Fruit fly (Drosophila melanogaster): ENCODE results near the gene Naprt.

Gene Naprt

DNA sequence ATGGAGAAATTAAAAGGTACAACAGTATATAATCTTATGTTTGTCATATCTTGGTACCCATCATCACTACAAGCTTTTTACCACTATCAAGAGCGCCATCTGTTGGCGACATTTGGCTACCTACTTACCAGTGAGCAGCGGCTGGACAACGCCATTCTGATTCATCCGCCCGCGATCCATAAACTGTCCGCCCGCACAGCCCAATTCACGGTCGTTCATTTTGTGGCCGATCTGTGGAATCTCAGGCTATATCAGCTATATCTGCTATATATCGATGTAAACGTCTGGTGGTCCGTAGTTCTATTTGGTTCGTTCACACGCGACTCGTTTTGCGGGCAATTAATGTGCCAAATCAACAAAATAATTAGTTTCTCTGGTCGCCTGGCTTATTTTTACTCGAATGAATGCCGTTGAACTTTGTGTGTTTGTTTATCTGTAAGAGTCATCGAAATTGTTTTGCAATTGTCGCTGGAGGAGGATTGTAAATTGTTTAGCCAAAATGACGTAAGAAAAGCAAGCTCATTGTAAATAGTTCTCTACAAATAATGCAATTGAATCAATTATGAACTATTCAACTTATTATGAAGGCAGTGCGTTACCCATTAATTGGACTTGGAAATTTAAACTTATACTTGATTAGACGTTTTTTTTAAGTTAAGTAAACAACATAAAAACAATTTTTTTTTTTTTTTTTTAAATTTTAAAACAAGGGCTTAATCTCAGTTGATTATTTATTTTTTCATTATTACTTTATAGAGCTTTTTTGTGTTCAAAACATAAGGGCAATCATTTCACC, 1.3 kb downstream of the Naprt start:
- TF ChIP-seq usp (GFP tag; optimal IDR thresholded peaks at IDR 0.05) (no peak), N (GFP tag; optimal IDR thresholded peaks at IDR 0.05) (no peak), OdsH (GFP tag; optimal IDR thresholded peaks at IDR 0.05) (no peak), Vsx2 (GFP tag; optimal IDR thresholded peaks at IDR 0.05; ENCODE audit: partially characterized antibody) (no peak), fru (GFP tag; optimal IDR thresholded peaks at IDR 0.05) (no peak), tai (GFP tag; optimal IDR thresholded peaks at IDR 0.05) (no peak), ey (GFP tag; optimal IDR thresholded peaks at IDR 0.05) (no peak), HLH106 (tag; optimal IDR thresholded peaks at IDR 0.05) (no peak), dsf (GFP tag; optimal IDR thresholded peaks at IDR 0.05; ENCODE audit: borderline replicate concordance) (no peak), dmrt93B (GFP tag; optimal IDR thresholded peaks at IDR 0.05) (no peak), h (GFP tag; optimal IDR thresholded peaks at IDR 0.05) (no peak), psq (GFP tag; optimal IDR thresholded peaks at IDR 0.05) (no peak), CG9705 (GFP tag; optimal IDR thresholded peaks at IDR 0.05) (no peak), Mio (GFP tag; optimal IDR thresholded peaks at IDR 0.05) (no peak), Dfd (GFP tag; optimal IDR thresholded peaks at IDR 0.05) (no peak), Myc (optimal IDR thresholded peaks at IDR 0.05) (no peak), br (GFP tag; optimal IDR thresholded peaks at IDR 0.05) (no peak), lola (GFP tag; optimal IDR thresholded peaks at IDR 0.05) (no peak)

DNA sequence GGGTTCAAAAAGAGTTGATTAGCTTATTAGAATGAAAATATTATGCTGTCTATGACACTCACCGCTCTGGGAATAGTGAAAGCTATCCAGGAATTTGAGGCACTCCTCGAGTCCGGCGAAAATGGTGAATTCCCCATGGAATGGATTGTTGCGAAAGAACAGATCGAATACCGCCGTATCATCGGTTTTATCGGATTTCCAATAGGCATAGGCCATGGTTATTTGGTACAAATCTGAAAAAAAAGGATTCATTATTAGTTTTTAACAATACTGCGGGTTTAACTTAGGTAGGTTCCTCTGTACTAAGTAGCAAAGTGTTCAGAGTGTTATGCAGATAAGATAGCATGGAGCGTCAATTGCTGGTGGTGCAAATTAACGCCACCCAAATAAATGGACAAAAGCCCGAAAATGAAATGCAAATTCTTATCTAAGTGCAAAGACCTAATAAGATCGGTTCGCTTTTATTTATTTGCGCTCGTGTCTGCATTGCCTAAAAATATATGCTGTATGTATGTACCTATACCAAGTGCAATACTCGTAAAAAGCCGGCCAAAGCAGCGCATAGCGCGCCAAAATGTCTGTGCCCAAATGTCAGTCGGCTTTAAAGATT, 2.1 kb downstream of the Naprt start:
- peak; percentile 59 for TF ChIP-seq h (GFP tag; optimal IDR thresholded peaks at IDR 0.05)
- TF ChIP-seq foxo (GFP tag; optimal IDR thresholded peaks at IDR 0.05), result peak in 1 of 2 experiments; percentile 56
- peak; percentile 23 for TF ChIP-seq sage (GFP tag; optimal IDR thresholded peaks at IDR 0.05)
- no peak for TF ChIP-seq tai (GFP tag; optimal IDR thresholded peaks at IDR 0.05)
- TF ChIP-seq psq (GFP tag; optimal IDR thresholded peaks at IDR 0.05), result peak; percentile 8
- TF ChIP-seq fru (GFP tag; optimal IDR thresholded peaks at IDR 0.05), result no peak
- TF ChIP-seq rgr (GFP tag; optimal IDR thresholded peaks at IDR 0.05), result peak; percentile 52
- no peak for TF ChIP-seq usp (GFP tag; optimal IDR thresholded peaks at IDR 0.05)
- no peak for TF ChIP-seq jim (GFP tag; optimal IDR thresholded peaks at IDR 0.05)
- peak; percentile 22 for TF ChIP-seq woc (GFP tag; optimal IDR thresholded peaks at IDR 0.05)
- TF ChIP-seq ey (GFP tag; optimal IDR thresholded peaks at IDR 0.05), result peak; percentile 30
- TF ChIP-seq OdsH (GFP tag; optimal IDR thresholded peaks at IDR 0.05), result peak; percentile 25
- TF ChIP-seq br (GFP tag; optimal IDR thresholded peaks at IDR 0.05), result peak; percentile 43
- TF ChIP-seq Rel (GFP tag; optimal IDR thresholded peaks at IDR 0.05), result no peak
- TF ChIP-seq Rel (tag; optimal IDR thresholded peaks at IDR 0.05), result peak; percentile 70

DNA sequence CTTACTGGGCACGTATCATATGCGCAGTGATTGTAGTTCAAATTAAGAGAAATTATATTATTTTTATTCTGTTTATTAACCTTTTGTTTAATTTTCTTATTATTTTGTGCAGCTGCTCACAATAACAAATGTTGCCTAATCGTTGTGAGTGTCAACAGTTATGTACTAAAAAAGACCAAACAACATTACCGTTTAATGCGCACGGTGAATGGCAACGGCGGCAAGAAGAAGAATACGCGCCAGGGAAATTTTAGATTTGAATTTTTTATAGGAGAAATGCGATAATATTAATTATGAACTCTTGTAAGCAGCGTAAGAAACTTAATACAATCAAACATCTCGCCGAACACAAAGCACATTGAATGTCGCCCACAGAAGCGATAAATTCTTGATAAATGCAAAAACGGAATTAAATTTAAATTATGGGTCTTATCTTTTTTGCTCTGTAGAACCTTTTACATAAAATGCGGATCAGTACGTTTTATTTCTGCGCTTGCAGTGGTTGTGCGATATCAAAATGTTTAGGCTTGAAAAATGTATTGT, 10.2 kb downstream of the Naprt start, which contains the start of the genes Tbcc and lectin-24Db:
Gene Tbcc, minus strand, starts transcription at position 163 of the 543 bp plus-strand sequence.
Gene lectin-24Db, plus strand, starts transcription at position 493 of the 543 bp plus-strand sequence.
- peak; percentile 71 for TF ChIP-seq tai (GFP tag; optimal IDR thresholded peaks at IDR 0.05)
- TF ChIP-seq Mio (GFP tag; optimal IDR thresholded peaks at IDR 0.05), result no peak
- no peak for TF ChIP-seq CG32264 (GFP tag; optimal IDR thresholded peaks at IDR 0.05)
- TF ChIP-seq Myc (optimal IDR thresholded peaks at IDR 0.05), result peak; percentile 64
- no peak for TF ChIP-seq GATAd (GFP tag; optimal IDR thresholded peaks at IDR 0.05)
- no peak for TF ChIP-seq Hr78 (GFP tag; optimal IDR thresholded peaks at IDR 0.05)
- TF ChIP-seq br (GFP tag; optimal IDR thresholded peaks at IDR 0.05), result no peak
- peak; percentile 5 for TF ChIP-seq dsf (GFP tag; optimal IDR thresholded peaks at IDR 0.05; ENCODE audit: borderline replicate concordance)
- TF ChIP-seq psq (GFP tag; optimal IDR thresholded peaks at IDR 0.05), result no peak
- TF ChIP-seq Dfd (GFP tag; optimal IDR thresholded peaks at IDR 0.05), result no peak

DNA sequence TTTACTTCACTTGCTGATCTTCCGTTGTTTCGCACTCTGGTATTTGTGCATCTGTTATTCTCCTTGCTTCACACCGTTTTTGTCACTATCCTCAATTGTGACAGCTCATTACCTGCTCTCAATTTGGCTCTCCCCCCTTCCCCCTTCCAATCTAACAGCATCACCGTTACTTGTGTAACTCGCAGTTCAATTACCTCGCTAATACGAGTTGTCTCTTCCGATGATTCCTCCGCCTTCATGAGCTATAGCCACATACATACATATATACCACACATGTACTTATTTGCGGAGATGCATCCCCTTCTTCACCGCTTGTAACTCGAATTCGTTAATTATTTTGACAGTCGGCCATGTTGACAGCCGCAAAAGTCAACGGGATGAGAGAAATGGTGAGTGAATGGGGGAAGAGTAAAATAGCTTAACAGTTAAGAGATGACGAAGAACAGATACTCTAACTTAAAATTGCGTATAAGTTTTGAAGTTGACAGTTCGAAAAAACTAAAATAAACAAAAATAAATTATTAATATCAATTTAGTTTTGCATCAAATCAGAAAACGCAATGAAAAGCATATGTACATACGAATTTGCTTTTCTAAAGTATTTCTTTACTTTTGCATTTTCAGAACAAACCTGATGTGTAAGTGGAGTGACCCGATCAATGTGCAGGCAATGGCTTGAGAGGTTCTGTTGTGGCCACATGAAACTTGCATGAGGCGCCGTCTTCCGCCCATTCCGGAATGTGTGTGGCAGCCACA, 12.4 kb downstream of the Naprt start:
- no peak for TF ChIP-seq N (GFP tag; optimal IDR thresholded peaks at IDR 0.05)
- no peak for TF ChIP-seq ey (GFP tag; optimal IDR thresholded peaks at IDR 0.05)
- TF ChIP-seq rgr (GFP tag; optimal IDR thresholded peaks at IDR 0.05), result no peak
- TF ChIP-seq sv (GFP tag; optimal IDR thresholded peaks at IDR 0.05), result no peak
- TF ChIP-seq Abd-B (GFP tag; optimal IDR thresholded peaks at IDR 0.05), result no peak
- no peak for TF ChIP-seq jim (GFP tag; optimal IDR thresholded peaks at IDR 0.05)
- peak; percentile 27 for TF ChIP-seq HLH106 (tag; optimal IDR thresholded peaks at IDR 0.05)
- TF ChIP-seq sage (GFP tag; optimal IDR thresholded peaks at IDR 0.05), result no peak
- peak; percentile 51 for TF ChIP-seq woc (GFP tag; optimal IDR thresholded peaks at IDR 0.05)
- no peak for TF ChIP-seq Vsx2 (GFP tag; optimal IDR thresholded peaks at IDR 0.05; ENCODE audit: partially characterized antibody)
- no peak for TF ChIP-seq Hnf4 (GFP tag; optimal IDR thresholded peaks at IDR 0.05)
- no peak for TF ChIP-seq Dfd (GFP tag; optimal IDR thresholded peaks at IDR 0.05)
- no peak for TF ChIP-seq Dif (GFP tag; optimal IDR thresholded peaks at IDR 0.05; ENCODE audit: partially characterized antibody)
- TF ChIP-seq psq (GFP tag; optimal IDR thresholded peaks at IDR 0.05), result no peak
- no peak for TF ChIP-seq Mio (GFP tag; optimal IDR thresholded peaks at IDR 0.05)
- TF ChIP-seq CG9705 (GFP tag; optimal IDR thresholded peaks at IDR 0.05), result no peak
- TF ChIP-seq Rel (GFP tag; optimal IDR thresholded peaks at IDR 0.05), result no peak
- TF ChIP-seq Rel (tag; optimal IDR thresholded peaks at IDR 0.05), result no peak
- no peak for TF ChIP-seq CG32264 (GFP tag; optimal IDR thresholded peaks at IDR 0.05)
- TF ChIP-seq GATAd (GFP tag; optimal IDR thresholded peaks at IDR 0.05), result no peak
- no peak for TF ChIP-seq tai (GFP tag; optimal IDR thresholded peaks at IDR 0.05)
- TF ChIP-seq h (GFP tag; optimal IDR thresholded peaks at IDR 0.05), result peak; percentile 20
- TF ChIP-seq foxo (GFP tag; optimal IDR thresholded peaks at IDR 0.05), result peak in 1 of 2 experiments; percentile 30
- no peak for TF ChIP-seq dmrt93B (GFP tag; optimal IDR thresholded peaks at IDR 0.05)
- no peak for TF ChIP-seq dsf (GFP tag; optimal IDR thresholded peaks at IDR 0.05; ENCODE audit: borderline replicate concordance)
- peak; percentile 3 for TF ChIP-seq OdsH (GFP tag; optimal IDR thresholded peaks at IDR 0.05)
- TF ChIP-seq brk (GFP tag; optimal IDR thresholded peaks at IDR 0.05), result no peak
- TF ChIP-seq CrebA (GFP tag; optimal IDR thresholded peaks at IDR 0.05; ENCODE audit: borderline replicate concordance), result no peak
- TF ChIP-seq fru (GFP tag; optimal IDR thresholded peaks at IDR 0.05), result no peak
- TF ChIP-seq Myc (optimal IDR thresholded peaks at IDR 0.05), result no peak
- TF ChIP-seq lola (GFP tag; optimal IDR thresholded peaks at IDR 0.05), result no peak
- no peak for TF ChIP-seq usp (GFP tag; optimal IDR thresholded peaks at IDR 0.05)
- TF ChIP-seq Hr78 (GFP tag; optimal IDR thresholded peaks at IDR 0.05), result no peak

Measured in whole organism, wandering third instar larva.